Worm (Caenorhabditis elegans) whole organism, L4 larva: ENCODE measurements around the gene F14F3.4.

ENCODE experiments used
- F10B5.3 ChIP-seq: sonication (generic microtip); optimal IDR thresholded peaks from 2 replicates; lab custom pipeline; 2016; ENCODE audit warnings: mild to moderate bottlenecking, missing genetic modification characterization, missing compliant biosample characterization
- F37D6.2 ChIP-seq: sonication (generic microtip); optimal IDR thresholded peaks from 2 replicates; lab custom pipeline; 2016; ENCODE audit warnings: mild to moderate bottlenecking, missing genetic modification characterization, missing compliant biosample characterization
- F49E8.2 ChIP-seq: sonication (generic microtip); optimal IDR thresholded peaks from 2 replicates; lab custom pipeline; 2016; ENCODE audit warnings: missing compliant biosample characterization, mild to moderate bottlenecking, missing genetic modification characterization, borderline replicate concordance
- T20F7.1 ChIP-seq: fragments of 200-800 bp; sonication (Bioruptor generic); optimal IDR thresholded peaks from 2 replicates; lab custom pipeline; 2018; ENCODE audit warnings: mild to moderate bottlenecking, missing genetic modification characterization, missing compliant biosample characterization
- Y105C5A.15 ChIP-seq: fragments of 200-800 bp; sonication (Bioruptor generic); IDR thresholded peaks from 2 replicates; pipeline ENCODE4 v1.3.6; 2022; ENCODE audit warnings: missing genetic modification characterization, missing compliant biosample characterization
- Y75B8A.6 ChIP-seq: fragments of 200-800 bp; sonication (Bioruptor generic); IDR thresholded peaks from 2 replicates; pipeline ENCODE4 v1.3.6; 2022; ENCODE audit warnings: missing genetic modification reagents, missing genetic modification characterization, missing compliant biosample characterization
- ZK337.2 ChIP-seq: fragments of 200-800 bp; sonication (Bioruptor generic); IDR thresholded peaks from 2 replicates; pipeline ENCODE4 v1.3.6; 2022; ENCODE audit warnings: missing genetic modification reagents, missing genetic modification characterization, missing compliant biosample characterization
- ceh-20 ChIP-seq: fragments of 200-800 bp; sonication (Bioruptor generic); IDR thresholded peaks from 2 replicates; pipeline ENCODE4 v1.3.6; 2022; ENCODE audit warnings: missing genetic modification reagents, missing genetic modification characterization, missing compliant biosample characterization
- ceh-28 ChIP-seq: fragments of 150-350 bp; optimal IDR thresholded peaks from 2 replicates; lab custom pipeline; 2014; ENCODE audit warnings: missing biosample characterization, missing genetic modification reagents, missing genetic modification characterization
- ceh-62 ChIP-seq: sonication (generic microtip); optimal IDR thresholded peaks from 2 replicates; lab custom pipeline; 2017; ENCODE audit warnings: missing biosample characterization, missing genetic modification characterization
- ces-1 ChIP-seq: fragments of 150-350 bp; sonication (generic microtip); optimal IDR thresholded peaks from 4 replicates; lab custom pipeline; 2014; ENCODE audit warnings: missing biosample characterization, missing genetic modification reagents, missing genetic modification characterization
- daf-12 ChIP-seq: fragments of 150-350 bp; optimal IDR thresholded peaks from 2 replicates; lab custom pipeline; 2014; ENCODE audit warnings: missing biosample characterization, missing genetic modification reagents, missing genetic modification characterization
- daf-16 ChIP-seq, 3 experiments: sonication (generic microtip); optimal IDR thresholded peaks; 2 replicates each; lab custom pipeline; 2016 to 2017; ENCODE audit warnings: missing genetic modification characterization in 3 of 3, missing genetic modification reagents in 3 of 3, mild to moderate bottlenecking in 2 of 3, missing compliant biosample characterization in 2 of 3, missing biosample characterization in 1 of 3, moderate library complexity in 1 of 3
- dmd-6 ChIP-seq: fragments of 200-800 bp; sonication (Bioruptor generic); IDR thresholded peaks from 2 replicates; pipeline ENCODE4 v1.3.6; 2022; ENCODE audit warnings: missing genetic modification reagents, missing genetic modification characterization, missing compliant biosample characterization
- dmd-9 ChIP-seq: fragments of 200-800 bp; sonication (Bioruptor generic); IDR thresholded peaks from 2 replicates; pipeline ENCODE4 v1.3.6; 2022; ENCODE audit warnings: missing genetic modification reagents, missing genetic modification characterization, missing compliant biosample characterization
- dpl-1 ChIP-seq: fragments of 150-350 bp; optimal IDR thresholded peaks from 2 replicates; lab custom pipeline; 2014; ENCODE audit warnings: missing biosample characterization, missing genetic modification reagents, missing genetic modification characterization
- duxl-1 ChIP-seq: sonication (generic microtip); optimal IDR thresholded peaks from 2 replicates; lab custom pipeline; 2016; ENCODE audit warnings: mild to moderate bottlenecking, missing genetic modification characterization, moderate library complexity, missing compliant biosample characterization; ENCODE audit not compliant: poor library complexity
- dve-1 ChIP-seq: sonication (generic microtip); optimal IDR thresholded peaks from 2 replicates; lab custom pipeline; 2017; ENCODE audit warnings: antibody characterized with exemption, mild to moderate bottlenecking, missing genetic modification characterization, missing compliant biosample characterization; ENCODE audit not compliant: insufficient read depth
- fkh-10 ChIP-seq: fragments of 150-350 bp; optimal IDR thresholded peaks from 2 replicates; lab custom pipeline; 2014; ENCODE audit warnings: missing biosample characterization, missing genetic modification reagents, missing genetic modification characterization
- hlh-11 ChIP-seq: fragments of 200-800 bp; sonication (Bioruptor generic); optimal IDR thresholded peaks from 2 replicates; lab custom pipeline; 2018; ENCODE audit warnings: mild to moderate bottlenecking, missing genetic modification characterization, missing compliant biosample characterization
- hlh-30 ChIP-seq: sonication (generic microtip); optimal IDR thresholded peaks from 2 replicates; lab custom pipeline; 2017; ENCODE audit warnings: antibody characterized with exemption, mild to moderate bottlenecking, missing genetic modification characterization, missing compliant biosample characterization; ENCODE audit not compliant: insufficient read depth
- lin-15B ChIP-seq: fragments of 150-350 bp; sonication (generic microtip); optimal IDR thresholded peaks from 3 replicates; lab custom pipeline; 2014; ENCODE audit warnings: missing biosample characterization, missing genetic modification characterization
- lin-29 ChIP-seq: fragments of 200-800 bp; sonication (Bioruptor generic); IDR thresholded peaks from 2 replicates; pipeline ENCODE4 v1.3.6; 2022; ENCODE audit warnings: missing genetic modification reagents, missing genetic modification characterization, missing compliant biosample characterization
- lin-38 ChIP-seq: fragments of 200-800 bp; sonication (Bioruptor generic); IDR thresholded peaks from 2 replicates; pipeline ENCODE4 v1.3.6; 2022; ENCODE audit warnings: missing genetic modification reagents, missing genetic modification characterization, missing compliant biosample characterization
- lir-3 ChIP-seq: sonication (generic microtip); optimal IDR thresholded peaks from 2 replicates; lab custom pipeline; 2016; ENCODE audit warnings: mild to moderate bottlenecking, missing genetic modification characterization, missing compliant biosample characterization
- madf-9 ChIP-seq: fragments of 200-800 bp; sonication (Bioruptor generic); conservative IDR thresholded peaks from 2 replicates; pipeline ENCODE4 v1.3.6; 2022; ENCODE audit warnings: missing genetic modification reagents, missing genetic modification characterization, missing compliant biosample characterization
- mdl-1 ChIP-seq, 2 experiments: fragments of 150-350 bp in 1 of 2; sonication (generic microtip) in 1 of 2; optimal IDR thresholded peaks; 2 replicates each; lab custom pipeline; 2014 to 2017; ENCODE audit warnings: missing biosample characterization in 2 of 2, missing genetic modification characterization in 2 of 2
- mxl-3 ChIP-seq: fragments of 200-800 bp; sonication (Bioruptor generic); optimal IDR thresholded peaks from 2 replicates; lab custom pipeline; 2018; ENCODE audit warnings: mild to moderate bottlenecking, missing genetic modification characterization, missing compliant biosample characterization
- nhr-28 ChIP-seq: fragments of 150-350 bp; optimal IDR thresholded peaks from 2 replicates; lab custom pipeline; 2014; ENCODE audit warnings: missing biosample characterization, missing genetic modification characterization
- nhr-41 ChIP-seq: fragments of 200-800 bp; sonication (Bioruptor generic); IDR thresholded peaks from 2 replicates; pipeline ENCODE4 v1.3.6; 2022; ENCODE audit warnings: missing genetic modification reagents, missing genetic modification characterization, missing compliant biosample characterization
- nhr-42 ChIP-seq: fragments of 200-800 bp; sonication (Bioruptor generic); IDR thresholded peaks from 2 replicates; pipeline ENCODE4 v1.3.6; 2022; ENCODE audit warnings: missing genetic modification characterization, missing compliant biosample characterization
- nhr-76 ChIP-seq: fragments of 150-350 bp; optimal IDR thresholded peaks from 2 replicates; lab custom pipeline; 2014; ENCODE audit warnings: missing biosample characterization, missing genetic modification characterization
- pha-4 ChIP-seq, 2 experiments: fragments of 150-350 bp in 1 of 2; fragments of 200-800 bp in 1 of 2; sonication (Bioruptor generic) in 1 of 2; IDR thresholded peaks in 1 of 2; optimal IDR thresholded peaks in 1 of 2; 2 replicates each; pipeline versions ENCODE4 v1.3.6 to Lab custom; 2014 to 2022; ENCODE audit warnings: missing genetic modification characterization in 2 of 2, missing genetic modification reagents in 2 of 2, missing biosample characterization in 1 of 2, missing compliant biosample characterization in 1 of 2
- php-3 ChIP-seq: fragments of 200-800 bp; sonication (Bioruptor generic); IDR thresholded peaks from 2 replicates; pipeline ENCODE4 v1.3.6; 2022; ENCODE audit warnings: missing genetic modification reagents, missing genetic modification characterization, missing compliant biosample characterization
- pqm-1 ChIP-seq: sonication (generic microtip); optimal IDR thresholded peaks from 2 replicates; lab custom pipeline; 2017; ENCODE audit warnings: missing biosample characterization, missing genetic modification characterization
- tag-97 ChIP-seq: fragments of 200-800 bp; sonication (Bioruptor generic); IDR thresholded peaks from 2 replicates; pipeline ENCODE4 v1.3.6; 2022; ENCODE audit warnings: missing genetic modification characterization, missing compliant biosample characterization
- tra-1 ChIP-seq: fragments of 200-800 bp; sonication (Bioruptor generic); IDR thresholded peaks from 2 replicates; pipeline ENCODE4 v1.3.6; 2022; ENCODE audit warnings: missing genetic modification reagents, missing genetic modification characterization, missing compliant biosample characterization
- unc-130 ChIP-seq: sonication (generic microtip); optimal IDR thresholded peaks from 2 replicates; lab custom pipeline; 2016; ENCODE audit warnings: missing genetic modification reagents, missing genetic modification characterization, missing compliant biosample characterization
- unc-39 ChIP-seq: sonication (generic microtip); optimal IDR thresholded peaks from 2 replicates; lab custom pipeline; 2017; ENCODE audit warnings: missing biosample characterization, missing genetic modification characterization
- unc-62 ChIP-seq, 3 experiments: fragments of 150-350 bp in 1 of 3; sonication (generic microtip); optimal IDR thresholded peaks in 2 of 3; peaks in 1 of 3; 1 replicate in 1 of 3; 2 replicates in 2 of 3; lab custom pipeline; 2014 to 2017; ENCODE audit warnings: missing biosample characterization in 3 of 3, missing genetic modification characterization in 3 of 3, missing genetic modification reagents in 3 of 3, missing genotype in 1 of 3
- zfp-2 ChIP-seq: sonication (generic microtip); optimal IDR thresholded peaks from 2 replicates; lab custom pipeline; 2016; ENCODE audit warnings: mild to moderate bottlenecking, missing genetic modification characterization, missing compliant biosample characterization
- zip-2 ChIP-seq: fragments of 150-350 bp; optimal IDR thresholded peaks from 2 replicates; lab custom pipeline; 2014; ENCODE audit warnings: missing biosample characterization, missing genetic modification characterization

Gene F14F3.4

ce11 chrX:10534625-10535244, 13.5 kb upstream of the F14F3.4 start (continued):
- TF ChIP-seq pha-4 (GFP tag; IDR thresholded peaks at IDR 0.05; lab: Robert Waterston, UW), result no peak
- TF ChIP-seq pha-4 (tag; optimal IDR thresholded peaks at IDR 0.05; lab: Kevin White, UChicago), result no peak
- no peak for TF ChIP-seq unc-130 (GFP tag; lab: Kevin White, UChicago)
- TF ChIP-seq dmd-6 (GFP tag; lab: Robert Waterston, UW), result peak; percentile 31; the same call in 1 of the 2 replicates
- no peak for TF ChIP-seq duxl-1 (tag; lab: Kevin White, UChicago)
- no peak for TF ChIP-seq dmd-9 (GFP tag; lab: Robert Waterston, UW)
- TF ChIP-seq mxl-3, result no peak
- TF ChIP-seq zip-2 (tag; lab: Kevin White, UChicago), result no peak
- TF ChIP-seq ceh-20 (GFP tag; lab: Robert Waterston, UW), result no peak
- TF ChIP-seq tag-97 (GFP tag; lab: Robert Waterston, UW), result no peak
- no peak for TF ChIP-seq nhr-76 (tag; lab: Kevin White, UChicago)
- TF ChIP-seq madf-9 (GFP tag; lab: Robert Waterston, UW), result no peak
- TF ChIP-seq F37D6.2 (tag; lab: Kevin White, UChicago), result no peak
- no peak for TF ChIP-seq daf-16 (GFP tag; optimal IDR thresholded peaks at IDR 0.05; lab: Kevin White, UChicago)
- TF ChIP-seq daf-16 (tag; optimal IDR thresholded peaks at IDR 0.05; lab: Kevin White, UChicago), result peak; percentile 46
- TF ChIP-seq daf-12, result no peak
- TF ChIP-seq mdl-1 (tag; optimal IDR thresholded peaks at IDR 0.05; lab: Kevin White, UChicago), result no peak
- no peak for TF ChIP-seq ZK337.2 (GFP tag; lab: Robert Waterston, UW)
- TF ChIP-seq, all 104 proteins: peak for 7

- TF ChIP-seq F10B5.3 (no peak), hlh-11 (tag; lab: Kevin White, UChicago) (peak; percentile 24), daf-16 (GFP tag; optimal IDR thresholded peaks at IDR 0.05; lab: Kevin White, UChicago) (no peak), daf-16 (tag; optimal IDR thresholded peaks at IDR 0.05; lab: Kevin White, UChicago) (peak; percentile 21), dmd-6 (GFP tag; lab: Robert Waterston, UW) (peak; percentile 28; the same call in 1 of the 2 replicates), hlh-30 (tag; lab: Kevin White, UChicago) (peak; percentile 53), pqm-1 (tag; lab: Kevin White, UChicago) (peak; percentile 9), ceh-28 (tag; lab: Kevin White, UChicago) (no peak), zfp-2 (no peak), dve-1 (tag; lab: Kevin White, UChicago) (peak; percentile 37), nhr-28 (peak; percentile 26)
Measured at ce11 chrX:10533447-10533846, 12.2 kb upstream of the F14F3.4 start, which contains the start of gene glo-3. TSS of gene glo-3 (plus strand) at chrX:10533699.

ce11 chrX:10532180-10532833, 11.1 kb upstream of the F14F3.4 start:
- TF ChIP-seq nhr-42 (GFP tag; lab: Robert Waterston, UW) (no peak), daf-12 (no peak), T20F7.1 (GFP tag; lab: Kevin White, UChicago) (peak; percentile 32), F49E8.2 (tag; lab: Kevin White, UChicago) (no peak), ceh-20 (GFP tag; lab: Robert Waterston, UW) (no peak), unc-62 (GFP tag; optimal IDR thresholded peaks at IDR 0.05 in 1 of 2; lab: Kevin White, UChicago) (peak in 1 of 2 experiments; percentile 91), unc-62 (tag; optimal IDR thresholded peaks at IDR 0.05; lab: Kevin White, UChicago) (no peak), Y105C5A.15 (GFP tag; lab: Robert Waterston, UW) (no peak), dpl-1 (GFP tag; lab: Kevin White, UChicago) (no peak), daf-16 (GFP tag; optimal IDR thresholded peaks at IDR 0.05; lab: Kevin White, UChicago) (no peak), daf-16 (tag; optimal IDR thresholded peaks at IDR 0.05; lab: Kevin White, UChicago) (peak; percentile 63), tra-1 (GFP tag; lab: Robert Waterston, UW) (no peak), ces-1 (no peak), nhr-28 (peak; percentile 40), mdl-1 (tag; optimal IDR thresholded peaks at IDR 0.05; lab: Kevin White, UChicago) (peak in 1 of 2 experiments; percentile 3), lin-38 (GFP tag; lab: Robert Waterston, UW) (no peak), lin-29 (no peak), nhr-41 (no peak), mxl-3 (no peak), Y75B8A.6 (GFP tag; lab: Robert Waterston, UW) (no peak), lin-15B (tag; lab: Kevin White, UChicago) (no peak), php-3 (GFP tag; lab: Robert Waterston, UW) (0 out of 2 replicates have a peak, but pooled peaks have one; percentile 34), pqm-1 (tag; lab: Kevin White, UChicago) (peak; percentile 10), fkh-10 (GFP tag; lab: Kevin White, UChicago) (no peak), unc-39 (tag; lab: Kevin White, UChicago) (no peak), ceh-62 (tag; lab: Kevin White, UChicago) (no peak), lir-3 (tag; lab: Kevin White, UChicago) (no peak)
